Worm (Caenorhabditis elegans): ENCODE results near the gene atg-16.1.

atg-16.1 gene

ce11 chrX:4440641-4441040 is 21.6 kb downstream of the atg-16.1 start, which contains the start of gene F15A8.1:
Gene F15A8.1 (plus strand): TSS chrX:4440941.
- TF ChIP-seq med-1 (GFP tag; optimal IDR thresholded peaks at IDR 0.05; ENCODE audit: insufficient read depth) = no peak
- TF ChIP-seq ztf-29 (GFP tag; IDR thresholded peaks at IDR 0.05) = no peak
- no peak for TF ChIP-seq T22C8.4 (GFP tag; IDR thresholded peaks at IDR 0.05)
- TF ChIP-seq ref-1 (GFP tag; conservative IDR thresholded peaks at IDR 0.05) = no peak
- no peak for TF ChIP-seq tab-1 (GFP tag; IDR thresholded peaks at IDR 0.05)
- no peak for TF ChIP-seq ztf-23 (GFP tag; IDR thresholded peaks at IDR 0.05)
- no peak for TF ChIP-seq klf-2 (GFP tag; conservative IDR thresholded peaks at IDR 0.05)
- TF ChIP-seq cog-1 (tag; optimal IDR thresholded peaks at IDR 0.05) = no peak
- no peak for TF ChIP-seq flt-1 (GFP tag; IDR thresholded peaks at IDR 0.05)

ce11 chrX:4439616-4440015 is 22.6 kb downstream of the atg-16.1 start:
- TF ChIP-seq cog-1 (tag; optimal IDR thresholded peaks at IDR 0.05) = no peak
- no peak for TF ChIP-seq tab-1 (GFP tag; IDR thresholded peaks at IDR 0.05)
- no peak for TF ChIP-seq med-1 (GFP tag; optimal IDR thresholded peaks at IDR 0.05; ENCODE audit: insufficient read depth)
- TF ChIP-seq flt-1 (GFP tag; IDR thresholded peaks at IDR 0.05) = no peak
- TF ChIP-seq klf-2 (GFP tag; conservative IDR thresholded peaks at IDR 0.05) = no peak
- TF ChIP-seq T22C8.4 (GFP tag; IDR thresholded peaks at IDR 0.05) = no peak
- TF ChIP-seq ztf-29 (GFP tag; IDR thresholded peaks at IDR 0.05) = no peak
- no peak for TF ChIP-seq ref-1 (GFP tag; conservative IDR thresholded peaks at IDR 0.05)
- TF ChIP-seq ztf-23 (GFP tag; IDR thresholded peaks at IDR 0.05) = no peak

ce11 chrX:4438823-4439222 is 23.4 kb downstream of the atg-16.1 start:
- TF ChIP-seq med-1 (GFP tag; optimal IDR thresholded peaks at IDR 0.05; ENCODE audit: insufficient read depth) = no peak
- TF ChIP-seq ref-1 (GFP tag; conservative IDR thresholded peaks at IDR 0.05) = no peak
- TF ChIP-seq ztf-29 (GFP tag; IDR thresholded peaks at IDR 0.05) = no peak
- no peak for TF ChIP-seq flt-1 (GFP tag; IDR thresholded peaks at IDR 0.05)
- no peak for TF ChIP-seq T22C8.4 (GFP tag; IDR thresholded peaks at IDR 0.05)
- TF ChIP-seq cog-1 (tag; optimal IDR thresholded peaks at IDR 0.05) = no peak
- no peak for TF ChIP-seq klf-2 (GFP tag; conservative IDR thresholded peaks at IDR 0.05)
- no peak for TF ChIP-seq tab-1 (GFP tag; IDR thresholded peaks at IDR 0.05)
- TF ChIP-seq ztf-23 (GFP tag; IDR thresholded peaks at IDR 0.05) = no peak

- TF ChIP-seq ztf-29 (GFP tag; IDR thresholded peaks at IDR 0.05) (no peak), klf-2 (GFP tag; conservative IDR thresholded peaks at IDR 0.05) (no peak), tab-1 (GFP tag; IDR thresholded peaks at IDR 0.05) (no peak), ztf-23 (GFP tag; IDR thresholded peaks at IDR 0.05) (no peak), T22C8.4 (GFP tag; IDR thresholded peaks at IDR 0.05) (no peak), flt-1 (GFP tag; IDR thresholded peaks at IDR 0.05) (no peak), ref-1 (GFP tag; conservative IDR thresholded peaks at IDR 0.05) (no peak)
Observed at ce11 chrX:4437555-4437954, 24.7 kb downstream of the atg-16.1 start, which contains the start of gene cest-26. Gene cest-26 (minus strand): TSS chrX:4437655.

- TF ChIP-seq ztf-29 (GFP tag; IDR thresholded peaks at IDR 0.05) (no peak), med-1 (GFP tag; optimal IDR thresholded peaks at IDR 0.05; ENCODE audit: insufficient read depth) (no peak), T22C8.4 (GFP tag; IDR thresholded peaks at IDR 0.05) (no peak)
Observed at ce11 chrX:4435396-4435795, 26.9 kb downstream of the atg-16.1 start.

- TF ChIP-seq flt-1 (GFP tag; IDR thresholded peaks at IDR 0.05) = no peak
- TF ChIP-seq ztf-23 (GFP tag; IDR thresholded peaks at IDR 0.05) = no peak
- no peak for TF ChIP-seq cog-1 (tag; optimal IDR thresholded peaks at IDR 0.05)
- TF ChIP-seq ref-1 (GFP tag; conservative IDR thresholded peaks at IDR 0.05) = no peak
- no peak for TF ChIP-seq klf-2 (GFP tag; conservative IDR thresholded peaks at IDR 0.05)
- no peak for TF ChIP-seq ztf-29 (GFP tag; IDR thresholded peaks at IDR 0.05)
Observed at ce11 chrX:4434577-4434976, 27.7 kb downstream of the atg-16.1 start.

ce11 chrX:4429364-4429763 is 32.9 kb downstream of the atg-16.1 start:
- TF ChIP-seq flt-1 (GFP tag; IDR thresholded peaks at IDR 0.05) (no peak), cog-1 (tag; optimal IDR thresholded peaks at IDR 0.05) (no peak), klf-2 (GFP tag; conservative IDR thresholded peaks at IDR 0.05) (no peak), ztf-23 (GFP tag; IDR thresholded peaks at IDR 0.05) (no peak), tab-1 (GFP tag; IDR thresholded peaks at IDR 0.05) (no peak), med-1 (GFP tag; optimal IDR thresholded peaks at IDR 0.05; ENCODE audit: insufficient read depth) (no peak), ztf-29 (GFP tag; IDR thresholded peaks at IDR 0.05) (no peak), T22C8.4 (GFP tag; IDR thresholded peaks at IDR 0.05) (no peak), ref-1 (GFP tag; conservative IDR thresholded peaks at IDR 0.05) (no peak)

ce11 chrX:4427387-4427786 is 34.9 kb downstream of the atg-16.1 start:
- TF ChIP-seq T22C8.4 (GFP tag; IDR thresholded peaks at IDR 0.05) = no peak
- TF ChIP-seq flt-1 (GFP tag; IDR thresholded peaks at IDR 0.05) = no peak
- no peak for TF ChIP-seq med-1 (GFP tag; optimal IDR thresholded peaks at IDR 0.05; ENCODE audit: insufficient read depth)
- no peak for TF ChIP-seq klf-2 (GFP tag; conservative IDR thresholded peaks at IDR 0.05)
- TF ChIP-seq ref-1 (GFP tag; conservative IDR thresholded peaks at IDR 0.05) = no peak
- no peak for TF ChIP-seq ztf-29 (GFP tag; IDR thresholded peaks at IDR 0.05)
- TF ChIP-seq ztf-23 (GFP tag; IDR thresholded peaks at IDR 0.05) = no peak
- no peak for TF ChIP-seq cog-1 (tag; optimal IDR thresholded peaks at IDR 0.05)
- no peak for TF ChIP-seq tab-1 (GFP tag; IDR thresholded peaks at IDR 0.05)

- no peak for TF ChIP-seq flt-1 (GFP tag; IDR thresholded peaks at IDR 0.05)
- no peak for TF ChIP-seq klf-2 (GFP tag; conservative IDR thresholded peaks at IDR 0.05)
- no peak for TF ChIP-seq med-1 (GFP tag; optimal IDR thresholded peaks at IDR 0.05; ENCODE audit: insufficient read depth)
- TF ChIP-seq ztf-23 (GFP tag; IDR thresholded peaks at IDR 0.05) = no peak
- TF ChIP-seq cog-1 (tag; optimal IDR thresholded peaks at IDR 0.05) = no peak
- no peak for TF ChIP-seq ref-1 (GFP tag; conservative IDR thresholded peaks at IDR 0.05)
- no peak for TF ChIP-seq T22C8.4 (GFP tag; IDR thresholded peaks at IDR 0.05)
- TF ChIP-seq tab-1 (GFP tag; IDR thresholded peaks at IDR 0.05) = no peak
- TF ChIP-seq ztf-29 (GFP tag; IDR thresholded peaks at IDR 0.05) = no peak
Observed at ce11 chrX:4426496-4426895, 35.8 kb downstream of the atg-16.1 start.

ce11 chrX:4424254-4424653 is 38.0 kb downstream of the atg-16.1 start:
- TF ChIP-seq med-1 (GFP tag; optimal IDR thresholded peaks at IDR 0.05; ENCODE audit: insufficient read depth) (no peak), ref-1 (GFP tag; conservative IDR thresholded peaks at IDR 0.05) (no peak), tab-1 (GFP tag; IDR thresholded peaks at IDR 0.05) (no peak), ztf-29 (GFP tag; IDR thresholded peaks at IDR 0.05) (no peak), klf-2 (GFP tag; conservative IDR thresholded peaks at IDR 0.05) (no peak), ztf-23 (GFP tag; IDR thresholded peaks at IDR 0.05) (no peak), flt-1 (GFP tag; IDR thresholded peaks at IDR 0.05) (no peak), T22C8.4 (GFP tag; IDR thresholded peaks at IDR 0.05) (no peak), cog-1 (tag; optimal IDR thresholded peaks at IDR 0.05) (no peak)

Data from whole organism, midembryonic.